Worm (Caenorhabditis elegans): ENCODE data around the gene F55H2.5.

DNA sequence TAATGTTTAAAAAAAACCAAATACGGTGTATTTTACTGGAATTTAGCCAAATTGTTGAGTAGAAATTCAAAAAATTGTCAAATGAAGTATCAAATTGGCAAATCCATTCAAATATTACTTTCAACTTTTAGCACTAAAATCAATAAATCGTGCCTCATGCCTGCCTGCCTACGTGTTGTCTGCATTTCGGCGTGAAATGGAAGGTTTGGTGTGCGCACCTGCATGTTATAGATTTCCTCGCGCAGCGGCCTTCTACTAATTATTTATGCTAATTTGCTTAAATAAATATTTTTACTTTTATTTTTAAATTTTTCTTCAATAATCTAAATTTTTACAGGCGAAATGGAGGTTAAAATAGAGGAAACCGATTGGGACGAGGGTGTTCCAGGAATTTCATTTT is 17.6 kb downstream of the F55H2.5 start, which contains the start of gene ZK1098.2:
- no peak for TF ChIP-seq mab-5 (tag; optimal IDR thresholded peaks at IDR 0.05)
- TF ChIP-seq nhr-28 (tag; optimal IDR thresholded peaks at IDR 0.05) = no peak
- TF ChIP-seq zip-8 (tag; optimal IDR thresholded peaks at IDR 0.05) = no peak
- no peak for TF ChIP-seq sptf-1 (tag; optimal IDR thresholded peaks at IDR 0.05)

Measured in whole organism, mixed stage, embryonic.